Worm (Caenorhabditis elegans): Measurements from ENCODE around the gene F21C10.9.

The F21C10.9 gene

DNA sequence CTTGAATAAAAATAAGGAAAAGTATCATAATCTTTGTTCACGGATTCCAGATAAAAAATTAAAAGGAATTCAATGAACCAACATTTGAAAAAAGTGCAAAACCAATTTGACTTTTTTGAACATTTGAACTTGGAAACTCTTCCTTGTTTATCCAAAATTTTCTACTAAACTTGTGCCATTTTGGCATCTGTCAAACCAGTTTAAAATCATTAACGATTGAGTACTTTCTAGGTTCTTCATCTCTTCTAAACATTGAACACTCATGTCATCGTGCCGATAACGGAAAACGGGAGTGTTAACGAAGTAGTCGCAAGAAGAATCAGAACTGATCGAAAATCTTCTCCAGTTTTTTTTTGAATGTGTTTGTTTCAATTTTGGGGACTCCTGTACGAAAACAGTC is 14.2 kb downstream of the F21C10.9 start:
- no peak for TF ChIP-seq ceh-22 (tag; optimal IDR thresholded peaks at IDR 0.05)
- no peak for TF ChIP-seq ceh-34 (tag; optimal IDR thresholded peaks at IDR 0.05)
- no peak for TF ChIP-seq eyg-1 (tag; optimal IDR thresholded peaks at IDR 0.05)
- no peak for TF ChIP-seq ceh-19 (GFP tag; optimal IDR thresholded peaks at IDR 0.05)
- no peak for TF ChIP-seq nfya-1 (tag; optimal IDR thresholded peaks at IDR 0.05)
- TF ChIP-seq lin-11 (tag; optimal IDR thresholded peaks at IDR 0.05): no peak
- TF ChIP-seq sdc-2 (tag; optimal IDR thresholded peaks at IDR 0.05): no peak
- no peak for TF ChIP-seq ceh-18 (tag; optimal IDR thresholded peaks at IDR 0.05)
- TF ChIP-seq fkh-10 (GFP tag; optimal IDR thresholded peaks at IDR 0.05): no peak
- TF ChIP-seq tbx-7 (tag; optimal IDR thresholded peaks at IDR 0.05): no peak
- no peak for TF ChIP-seq T23F11.4 (GFP tag; optimal IDR thresholded peaks at IDR 0.05)

DNA sequence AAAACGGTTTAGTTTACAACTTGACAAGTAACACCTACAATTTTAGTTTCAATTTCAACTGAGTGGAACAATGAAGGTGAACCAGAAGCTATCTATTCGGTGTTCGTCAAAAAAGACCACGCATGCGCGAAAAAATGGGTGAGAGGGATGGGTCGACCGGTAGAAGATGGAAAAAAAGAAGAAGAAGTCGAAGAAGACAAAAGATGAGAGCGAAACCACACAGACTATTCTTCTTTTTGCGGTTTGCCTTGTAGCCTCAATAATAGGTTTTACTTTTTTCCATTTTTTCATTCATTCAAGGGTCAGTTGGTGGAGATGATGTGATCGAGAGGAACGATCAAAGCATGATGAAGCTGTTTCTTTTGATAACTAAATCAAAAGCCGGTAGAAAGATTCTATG is 16.1 kb downstream of the F21C10.9 start:
- TF ChIP-seq fax-1 (tag; optimal IDR thresholded peaks at IDR 0.05) (no peak), elt-4 (tag; optimal IDR thresholded peaks at IDR 0.05) (no peak), nhr-232 (tag; optimal IDR thresholded peaks at IDR 0.05) (no peak), dve-1 (tag; optimal IDR thresholded peaks at IDR 0.05) (no peak), elt-2 (tag; optimal IDR thresholded peaks at IDR 0.05) (no peak), pros-1 (tag; optimal IDR thresholded peaks at IDR 0.05) (no peak), ceh-45 (GFP tag; IDR thresholded peaks at IDR 0.05) (no peak), fkh-10 (GFP tag; optimal IDR thresholded peaks at IDR 0.05) (no peak), F13H6.1 (tag; optimal IDR thresholded peaks at IDR 0.05) (no peak)

DNA sequence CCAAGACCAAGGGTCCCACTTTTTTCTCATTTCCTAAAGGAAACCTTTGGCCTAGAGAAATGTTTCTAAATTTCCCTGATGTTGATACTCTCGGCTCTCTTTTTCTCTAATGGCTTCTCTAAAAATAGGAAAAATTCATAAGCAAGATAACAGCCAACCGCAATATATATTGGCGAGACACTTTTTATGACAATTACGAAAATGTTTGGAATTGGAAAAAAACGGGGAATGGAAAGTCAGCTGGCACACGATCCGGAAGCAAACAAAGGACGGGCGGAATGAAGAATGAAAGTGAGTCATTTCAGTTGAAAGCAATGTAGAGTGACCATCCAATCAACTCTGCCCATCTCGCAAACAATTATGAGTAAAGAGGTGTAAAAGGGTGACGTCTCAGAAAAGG is 17.1 kb downstream of the F21C10.9 start:
- TF ChIP-seq odd-2 (tag; optimal IDR thresholded peaks at IDR 0.05) (no peak), ceh-31 (tag; optimal IDR thresholded peaks at IDR 0.05) (no peak), unc-86 (tag; optimal IDR thresholded peaks at IDR 0.05) (no peak), ttx-3 (tag; optimal IDR thresholded peaks at IDR 0.05) (no peak), ceh-14 (tag; optimal IDR thresholded peaks at IDR 0.05) (no peak), fkh-6 (tag; optimal IDR thresholded peaks at IDR 0.05) (no peak), ztf-16 (tag; optimal IDR thresholded peaks at IDR 0.05) (no peak), unc-42 (tag; optimal IDR thresholded peaks at IDR 0.05) (no peak), fax-1 (tag; optimal IDR thresholded peaks at IDR 0.05) (no peak), ama-1 (optimal IDR thresholded peaks at IDR 0.05) (no peak), pha-2 (tag; optimal IDR thresholded peaks at IDR 0.05) (no peak), hlh-6 (tag; optimal IDR thresholded peaks at IDR 0.05) (no peak), ceh-18 (tag; optimal IDR thresholded peaks at IDR 0.05) (no peak), ceh-34 (tag; optimal IDR thresholded peaks at IDR 0.05) (no peak), ahr-1 (tag; optimal IDR thresholded peaks at IDR 0.05) (no peak), che-1 (tag; optimal IDR thresholded peaks at IDR 0.05) (no peak), madf-2 (tag; optimal IDR thresholded peaks at IDR 0.05) (no peak), mec-3 (tag; optimal IDR thresholded peaks at IDR 0.05; ENCODE audit: borderline replicate concordance) (no peak), ceh-6 (GFP tag; optimal IDR thresholded peaks at IDR 0.05) (no peak), ets-4 (tag; optimal IDR thresholded peaks at IDR 0.05) (no peak)

DNA sequence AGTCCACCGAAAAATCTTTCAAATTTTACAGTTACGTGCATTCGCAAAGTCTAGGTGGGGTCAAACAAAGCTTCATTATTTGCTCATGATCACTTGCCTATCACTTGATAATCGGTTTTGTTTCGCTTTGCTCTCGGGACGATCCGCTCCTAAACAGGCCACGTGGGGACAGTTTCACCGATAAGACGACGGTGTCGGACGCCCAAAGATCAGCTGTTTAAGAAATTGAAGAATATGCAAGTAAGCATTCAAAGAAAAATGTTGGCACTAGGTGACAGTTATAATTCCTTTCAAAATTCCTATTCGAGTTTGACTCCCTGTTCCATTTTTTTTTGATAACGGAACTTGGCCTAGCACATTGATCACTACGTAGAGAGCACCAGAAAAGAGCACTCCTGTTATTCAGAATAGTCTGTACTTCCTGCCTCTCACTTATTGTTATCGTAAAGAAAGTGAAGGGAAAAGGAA is 18.5 kb downstream of the F21C10.9 start:
- TF ChIP-seq ceh-22 (tag; optimal IDR thresholded peaks at IDR 0.05) (no peak), sox-2 (GFP tag; IDR thresholded peaks at IDR 0.05) (no peak), ref-2 (tag; optimal IDR thresholded peaks at IDR 0.05) (no peak), nhr-232 (tag; optimal IDR thresholded peaks at IDR 0.05) (no peak), elt-2 (tag; optimal IDR thresholded peaks at IDR 0.05) (peak; percentile 44)

All from whole organism, late embryonic.